Worm (Caenorhabditis elegans): ENCODE measurements around the gene srh-48.
A peak's percentile ranks its signal among the peaks of the same experiment; 100 is the strongest.

The srh-48 gene

DNA sequence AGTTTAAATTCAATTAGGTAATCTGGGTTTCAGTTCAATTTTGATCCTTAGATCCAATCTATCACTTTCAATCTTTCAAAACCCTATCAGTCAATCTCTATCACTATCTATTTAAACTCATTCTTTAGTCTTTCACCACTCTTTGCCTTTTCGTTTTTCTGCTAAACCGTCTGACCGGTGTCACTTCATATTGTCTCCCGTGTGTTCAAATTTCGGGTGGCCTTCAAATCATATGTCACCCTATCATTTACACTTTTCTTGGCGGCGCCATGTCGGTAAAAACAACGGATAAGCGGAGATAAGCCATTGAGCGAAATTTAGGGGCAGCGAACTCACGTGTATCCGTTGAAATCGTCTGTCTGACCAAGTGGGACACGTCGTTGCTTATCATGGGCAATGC is 35.9 kb upstream of the srh-48 start:
- TF ChIP-seq nhr-71 (tag; optimal IDR thresholded peaks at IDR 0.05) (peak; percentile 70), hlh-17 (GFP tag; optimal IDR thresholded peaks at IDR 0.05; ENCODE audit: borderline replicate concordance) (no peak), F16B12.6 (tag; optimal IDR thresholded peaks at IDR 0.05) (no peak), fkh-8 (tag; optimal IDR thresholded peaks at IDR 0.05) (no peak), nhr-11 (tag; optimal IDR thresholded peaks at IDR 0.05) (no peak), ceh-90 (tag; optimal IDR thresholded peaks at IDR 0.05) (no peak), lin-35 (GFP tag; optimal IDR thresholded peaks at IDR 0.05) (peak in 1 of 2 experiments; percentile 21), mep-1 (tag; optimal IDR thresholded peaks at IDR 0.05) (peak; percentile 20), fos-1 (tag; optimal IDR thresholded peaks at IDR 0.05) (no peak), nhr-85 (tag) (peak; percentile 94), sox-4 (tag; optimal IDR thresholded peaks at IDR 0.05) (no peak), egl-13 (tag; optimal IDR thresholded peaks at IDR 0.05) (no peak), lsy-2 (tag; optimal IDR thresholded peaks at IDR 0.05) (peak in 1 of 2 experiments; percentile 12), nhr-12 (tag; optimal IDR thresholded peaks at IDR 0.05) (no peak), dpl-1 (GFP tag; optimal IDR thresholded peaks at IDR 0.05) (peak in 1 of 3 experiments; percentile 10), ceh-88 (GFP tag; IDR thresholded peaks at IDR 0.05) (no peak), hpl-2 (GFP tag; optimal IDR thresholded peaks at IDR 0.05) (no peak), unc-130 (tag; optimal IDR thresholded peaks at IDR 0.05) (peak; percentile 18), swsn-7 (tag; optimal IDR thresholded peaks at IDR 0.05) (no peak), nhr-20 (tag; optimal IDR thresholded peaks at IDR 0.05) (peak; percentile 80), nhr-90 (tag; optimal IDR thresholded peaks at IDR 0.05; ENCODE audit: poor library complexity) (peak; percentile 48), nhr-19 (GFP tag; conservative IDR thresholded peaks at IDR 0.05) (peak; percentile 53), grh-1 (GFP tag; IDR thresholded peaks at IDR 0.05) (peak; percentile 38; the same call in 1 of the 2 replicates), skn-1 (tag; optimal IDR thresholded peaks at IDR 0.05) (no peak), lir-3 (tag; optimal IDR thresholded peaks at IDR 0.05; ENCODE audit: poor library complexity) (no peak), elt-3 (tag; optimal IDR thresholded peaks at IDR 0.05) (peak; percentile 73 to 96 (median 89)), blmp-1 (tag; optimal IDR thresholded peaks at IDR 0.05) (peak; percentile 96), nhr-47 (tag; optimal IDR thresholded peaks at IDR 0.05) (peak; percentile 36), tbx-2 (tag; optimal IDR thresholded peaks at IDR 0.05) (peak; percentile 59), nhr-77 (tag; optimal IDR thresholded peaks at IDR 0.05) (no peak), snu-23 (GFP tag; optimal IDR thresholded peaks at IDR 0.05) (peak; percentile 48), ztf-4 (tag; optimal IDR thresholded peaks at IDR 0.05) (no peak), nhr-76 (tag; optimal IDR thresholded peaks at IDR 0.05) (no peak), egl-27 (tag; optimal IDR thresholded peaks at IDR 0.05) (peak in 1 of 2 experiments; percentile 29), lin-14 (GFP tag; optimal IDR thresholded peaks at IDR 0.05) (peak; percentile 84), nhr-237 (tag; optimal IDR thresholded peaks at IDR 0.05) (no peak), zag-1 (tag; optimal IDR thresholded peaks at IDR 0.05) (no peak), ceh-82 (tag; optimal IDR thresholded peaks at IDR 0.05) (no peak), sptf-1 (tag; optimal IDR thresholded peaks at IDR 0.05) (no peak), hlh-4 (tag; optimal IDR thresholded peaks at IDR 0.05) (no peak), mdl-1 (tag; optimal IDR thresholded peaks at IDR 0.05) (peak in 1 of 2 experiments; percentile 70)

DNA sequence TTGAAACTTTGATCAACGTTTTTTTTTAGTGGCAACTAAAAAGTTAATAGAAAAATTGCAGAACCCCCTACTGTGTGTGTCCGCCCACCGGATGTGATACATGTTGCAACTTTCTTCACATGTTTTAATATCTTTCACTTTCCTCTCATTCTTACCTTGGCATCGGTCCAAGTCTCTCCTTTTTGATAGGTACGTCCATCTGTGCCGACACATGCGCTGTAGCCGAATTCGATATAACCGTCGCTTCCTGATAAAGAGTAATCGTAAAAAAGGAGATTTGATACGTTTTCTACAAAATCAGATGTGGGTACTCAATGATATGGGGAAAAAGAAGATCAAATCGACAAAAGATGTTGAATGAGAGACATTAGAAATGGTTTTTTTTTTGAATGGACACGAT is 34.8 kb upstream of the srh-48 start:
- no peak for TF ChIP-seq tbx-2 (tag; optimal IDR thresholded peaks at IDR 0.05)
- 0 out of 2 replicates have a peak, but pooled peaks have one; percentile 4 for TF ChIP-seq nhr-19 (GFP tag; conservative IDR thresholded peaks at IDR 0.05)
- TF ChIP-seq lin-14 (GFP tag; optimal IDR thresholded peaks at IDR 0.05) = peak; percentile 70
- TF ChIP-seq C34B4.2 (tag; optimal IDR thresholded peaks at IDR 0.05) = no peak
- peak; percentile 32 for TF ChIP-seq nhr-20 (tag; optimal IDR thresholded peaks at IDR 0.05)
- no peak for TF ChIP-seq sptf-1 (tag; optimal IDR thresholded peaks at IDR 0.05)
- no peak for TF ChIP-seq unc-86 (tag; optimal IDR thresholded peaks at IDR 0.05)
- no peak for TF ChIP-seq skn-1 (tag; optimal IDR thresholded peaks at IDR 0.05)
- no peak for TF ChIP-seq mdl-1 (tag; optimal IDR thresholded peaks at IDR 0.05)
- peak; percentile 34 for TF ChIP-seq nhr-71 (tag; optimal IDR thresholded peaks at IDR 0.05)
- TF ChIP-seq nhr-11 (tag; optimal IDR thresholded peaks at IDR 0.05) = no peak
- TF ChIP-seq efl-3 (GFP tag; optimal IDR thresholded peaks at IDR 0.05) = no peak
- TF ChIP-seq unc-30 (tag; optimal IDR thresholded peaks at IDR 0.05) = no peak
- no peak for TF ChIP-seq ceh-88 (GFP tag; IDR thresholded peaks at IDR 0.05)
- no peak for TF ChIP-seq unc-130 (tag; optimal IDR thresholded peaks at IDR 0.05)
- no peak for TF ChIP-seq ceh-63 (GFP tag; optimal IDR thresholded peaks at IDR 0.05)
- no peak for TF ChIP-seq pax-3 (tag; optimal IDR thresholded peaks at IDR 0.05)
- TF ChIP-seq C16A3.4 (tag; optimal IDR thresholded peaks at IDR 0.05) = no peak
- TF ChIP-seq ces-1 (GFP tag; optimal IDR thresholded peaks at IDR 0.05) = no peak
- TF ChIP-seq irx-1 (tag; optimal IDR thresholded peaks at IDR 0.05) = no peak
- no peak for TF ChIP-seq fkh-4 (tag; optimal IDR thresholded peaks at IDR 0.05; ENCODE audit: borderline replicate concordance)
- TF ChIP-seq nhr-77 (tag; optimal IDR thresholded peaks at IDR 0.05) = no peak
- no peak for TF ChIP-seq nhr-90 (tag; optimal IDR thresholded peaks at IDR 0.05; ENCODE audit: poor library complexity)
- TF ChIP-seq nhr-76 (tag; optimal IDR thresholded peaks at IDR 0.05) = no peak
- TF ChIP-seq ceh-90 (tag; optimal IDR thresholded peaks at IDR 0.05) = no peak
- TF ChIP-seq fos-1 (tag; optimal IDR thresholded peaks at IDR 0.05) = no peak
- TF ChIP-seq nhr-12 (tag; optimal IDR thresholded peaks at IDR 0.05) = no peak
